Worm (Caenorhabditis elegans): ENCODE data around the gene nuo-1.
A peak's percentile ranks its signal among the peaks of the same experiment; 100 is the strongest.
"Not testable (repeated sequence)": the region's sequence is repeated elsewhere in the genome, so short reads cannot be mapped to it uniquely, and the experiment has no call there.

The nuo-1 gene

DNA sequence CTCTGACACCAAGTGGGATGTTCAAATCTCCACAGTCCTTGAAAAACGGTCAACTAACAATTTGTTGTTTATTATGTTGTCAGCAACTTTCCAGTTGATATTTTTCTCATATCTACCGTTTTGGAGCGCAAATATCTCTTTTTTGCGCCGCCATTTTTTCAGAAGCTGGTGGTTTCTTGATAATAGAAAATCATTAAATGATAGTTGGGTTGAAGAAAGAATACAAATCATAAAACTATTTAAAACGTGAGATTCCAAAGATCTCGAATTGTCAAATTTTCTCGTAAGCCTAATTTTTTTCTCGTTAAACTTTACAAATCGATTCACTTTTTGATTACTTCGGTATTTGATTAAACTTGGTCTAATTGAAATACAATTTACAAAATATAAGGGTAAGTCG lies 5.2 kb upstream of the nuo-1 start, which contains the start of gene rpl-42:
TSS of gene rpl-42 (plus strand) at position 301 of the 400 bp plus-strand sequence.
- no peak for TF ChIP-seq dao-5 (tag; optimal IDR thresholded peaks at IDR 0.05)
- TF ChIP-seq him-1 (tag; optimal IDR thresholded peaks at IDR 0.05), result no peak
- TF ChIP-seq W03F9.2 (tag; optimal IDR thresholded peaks at IDR 0.05), result no peak

ce11 chrII:11094431-11094830 lies 3.2 kb upstream of the nuo-1 start:
- TF ChIP-seq dao-5 (tag; optimal IDR thresholded peaks at IDR 0.05) (no peak), W03F9.2 (tag; optimal IDR thresholded peaks at IDR 0.05) (no peak), him-1 (tag; optimal IDR thresholded peaks at IDR 0.05) (no peak)

DNA sequence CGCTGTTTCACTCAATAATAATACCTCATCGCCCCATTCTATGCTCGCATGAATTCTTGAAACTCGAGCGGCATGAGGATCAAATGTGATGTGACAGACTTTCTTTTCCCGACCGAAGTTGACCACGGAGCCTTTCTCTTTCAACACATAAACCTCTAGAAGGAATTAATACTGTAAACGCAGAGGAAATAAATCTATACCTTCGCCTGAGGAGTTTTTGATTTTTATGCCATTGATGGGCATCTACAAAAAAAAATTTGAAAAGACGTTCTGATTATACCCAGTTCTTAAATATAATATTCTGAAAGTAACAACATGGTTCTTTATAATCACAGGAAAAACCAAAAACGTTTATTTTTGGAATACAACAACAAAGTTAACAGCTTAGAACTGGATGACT lies 1.4 kb upstream of the nuo-1 start, which contains the start of gene nbs-1:
TSS of gene nbs-1 (minus strand) at position 246 of the 400 bp plus-strand sequence.
- no peak for TF ChIP-seq dao-5 (tag; optimal IDR thresholded peaks at IDR 0.05)
- TF ChIP-seq him-1 (tag; optimal IDR thresholded peaks at IDR 0.05), result no peak
- TF ChIP-seq W03F9.2 (tag; optimal IDR thresholded peaks at IDR 0.05), result no peak

ce11 chrII:11099841-11100240 lies 2.2 kb downstream of the nuo-1 start, which contains the start of gene C09H10.4:
TSS of gene C09H10.4 (plus strand) at chrII:11100141.
- TF ChIP-seq dao-5 (tag; optimal IDR thresholded peaks at IDR 0.05), result no peak
- TF ChIP-seq W03F9.2 (tag; optimal IDR thresholded peaks at IDR 0.05), result no peak
- TF ChIP-seq him-1 (tag; optimal IDR thresholded peaks at IDR 0.05), result no peak

ce11 chrII:11101171-11101570 lies 3.5 kb downstream of the nuo-1 start:
- no peak for TF ChIP-seq W03F9.2 (tag; optimal IDR thresholded peaks at IDR 0.05)
- no peak for TF ChIP-seq dao-5 (tag; optimal IDR thresholded peaks at IDR 0.05)
- TF ChIP-seq him-1 (tag; optimal IDR thresholded peaks at IDR 0.05), result no peak

- TF ChIP-seq dao-5 (tag; optimal IDR thresholded peaks at IDR 0.05), result no peak
- peak; percentile 64 for TF ChIP-seq W03F9.2 (tag; optimal IDR thresholded peaks at IDR 0.05)
Observed at ce11 chrII:11103052-11103451, 5.4 kb downstream of the nuo-1 start.

- TF ChIP-seq W03F9.2 (tag; optimal IDR thresholded peaks at IDR 0.05) (no peak), him-1 (tag; optimal IDR thresholded peaks at IDR 0.05) (no peak), dao-5 (tag; optimal IDR thresholded peaks at IDR 0.05) (no peak)
Observed at ce11 chrII:11103657-11104056, 6.0 kb downstream of the nuo-1 start, which contains the start of gene C09H10.5. TSS of gene C09H10.5 (minus strand) at chrII:11103757.

- TF ChIP-seq W03F9.2 (tag; optimal IDR thresholded peaks at IDR 0.05) (no peak), him-1 (tag; optimal IDR thresholded peaks at IDR 0.05) (no peak), dao-5 (tag; optimal IDR thresholded peaks at IDR 0.05) (no peak)
Observed at ce11 chrII:11104162-11104561, 6.5 kb downstream of the nuo-1 start, which contains the start of gene C09H10.9. TSS of gene C09H10.9 (plus strand) at chrII:11104462.

DNA sequence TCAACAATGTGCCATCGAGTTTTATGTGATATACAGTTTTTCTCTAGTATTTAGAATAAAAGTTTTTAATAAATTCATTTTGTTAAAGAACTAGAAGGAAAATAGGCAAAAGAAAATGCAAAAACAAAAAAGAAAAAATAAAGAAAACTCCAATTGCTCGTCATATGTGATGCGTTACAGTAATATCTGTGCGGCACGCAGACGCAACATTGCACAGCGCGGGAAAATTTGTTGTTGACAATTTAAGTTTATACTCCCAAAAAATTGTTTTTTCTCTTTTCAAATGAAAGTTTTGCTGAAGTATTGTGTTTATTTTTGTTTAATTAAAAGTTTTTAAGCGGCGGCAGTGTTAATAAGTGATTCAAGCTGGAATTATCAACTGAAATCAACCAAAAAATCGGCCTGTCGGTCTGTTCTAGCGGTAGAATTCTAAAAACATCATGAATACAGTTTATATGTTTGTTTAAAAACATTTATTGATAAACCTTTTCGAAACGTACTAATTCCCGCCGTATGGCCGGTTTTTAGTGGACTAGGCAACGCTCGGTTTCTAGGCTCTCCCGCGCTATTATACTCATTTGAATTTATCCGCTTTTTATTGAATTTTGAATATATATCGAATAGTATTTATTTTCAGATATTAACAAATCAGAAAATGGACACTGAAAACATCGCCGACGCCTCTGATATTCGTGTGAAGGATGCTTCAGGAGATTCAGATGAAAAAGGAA lies 8.5 kb downstream of the nuo-1 start, which contains the start of gene nasp-1:
TSS of gene nasp-1 (plus strand) at position 632 of the 731 bp plus-strand sequence.
- peak; percentile 8 for TF ChIP-seq W03F9.2 (tag; optimal IDR thresholded peaks at IDR 0.05)
- no peak for TF ChIP-seq him-1 (tag; optimal IDR thresholded peaks at IDR 0.05)

ce11 chrII:11107828-11108227 lies 10.2 kb downstream of the nuo-1 start, which contains the start of gene apc-17:
TSS of gene apc-17 (plus strand) at chrII:11108128.
- TF ChIP-seq him-1 (tag; optimal IDR thresholded peaks at IDR 0.05) (no peak), W03F9.2 (tag; optimal IDR thresholded peaks at IDR 0.05) (no peak), dao-5 (tag; optimal IDR thresholded peaks at IDR 0.05) (no peak)

ce11 chrII:11110419-11110818 lies 12.8 kb downstream of the nuo-1 start:
- TF ChIP-seq him-1 (tag; optimal IDR thresholded peaks at IDR 0.05) (no peak), W03F9.2 (tag; optimal IDR thresholded peaks at IDR 0.05) (no peak), dao-5 (tag; optimal IDR thresholded peaks at IDR 0.05) (no peak)

- TF ChIP-seq him-1 (tag; optimal IDR thresholded peaks at IDR 0.05), result no peak
- TF ChIP-seq W03F9.2 (tag; optimal IDR thresholded peaks at IDR 0.05), result no peak
- TF ChIP-seq dao-5 (tag; optimal IDR thresholded peaks at IDR 0.05), result no peak
Observed at ce11 chrII:11111107-11111506, 13.5 kb downstream of the nuo-1 start, which contains the start of gene glb-4. TSS of gene glb-4 (minus strand) at chrII:11111207.

ce11 chrII:11112419-11112818 lies 14.8 kb downstream of the nuo-1 start, which contains the start of gene mat-2:
TSS of gene mat-2 (plus strand) at chrII:11112719.
- TF ChIP-seq him-1 (tag; optimal IDR thresholded peaks at IDR 0.05) (no peak), W03F9.2 (tag; optimal IDR thresholded peaks at IDR 0.05) (no peak), dao-5 (tag; optimal IDR thresholded peaks at IDR 0.05) (no peak)

DNA sequence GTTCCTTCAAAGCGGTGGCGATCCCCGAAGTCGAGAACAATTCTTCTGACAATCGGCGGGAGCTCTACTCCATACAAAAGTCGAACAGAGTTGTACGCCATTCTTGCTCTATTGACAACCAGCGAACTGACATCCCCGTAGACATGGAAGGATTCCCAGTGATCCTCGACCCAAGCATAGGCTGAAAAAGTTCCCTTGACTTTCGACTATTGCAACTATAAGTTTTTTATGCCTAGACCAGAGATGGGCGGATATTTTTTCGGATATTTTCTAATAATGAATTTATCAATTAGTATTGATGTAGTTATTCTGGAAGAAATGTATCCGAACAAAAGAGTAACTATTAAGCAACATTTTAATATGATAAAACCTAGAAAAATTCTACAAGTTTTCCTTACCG lies 24.2 kb downstream of the nuo-1 start, which contains the start of gene W10C6.2:
TSS of gene W10C6.2 (minus strand) at position 101 of the 400 bp plus-strand sequence.
- not testable (repeated sequence) for TF ChIP-seq him-1, W03F9.2, dao-5 (tag; optimal IDR thresholded peaks at IDR 0.05)

Measured in whole organism, L4/young adult.